Fruit fly (Drosophila melanogaster) whole organism, prepupa: Measurements from ENCODE around the gene CG7655.

Experiments used
- Blimp-1 ChIP-seq: fragments of 200-800 bp; sonication (Bioruptor generic); optimal IDR thresholded peaks from 3 replicates; lab custom pipeline; 2017; ENCODE audit warnings: missing biosample characterization, missing genetic modification characterization, mild to moderate bottlenecking, moderate library complexity, missing genetic modification reagents
- CG10669 ChIP-seq: fragments of 200-800 bp; sonication (Bioruptor generic); optimal IDR thresholded peaks from 3 replicates; lab custom pipeline; 2018; ENCODE audit warnings: missing biosample characterization, mild to moderate bottlenecking, missing genetic modification characterization, moderate library complexity
- CG11762 ChIP-seq: fragments of 200-800 bp; sonication (Bioruptor generic); optimal IDR thresholded peaks from 3 replicates; lab custom pipeline; 2016; ENCODE audit warnings: missing biosample characterization, missing genetic modification characterization; ENCODE audit not compliant: insufficient read depth
- CG6792 ChIP-seq: fragments of 200-800 bp; sonication (Bioruptor generic); optimal IDR thresholded peaks from 3 replicates; lab custom pipeline; 2016; ENCODE audit warnings: missing biosample characterization, missing genetic modification characterization
- CG6808 ChIP-seq: fragments of 200-800 bp; sonication (Bioruptor generic); optimal IDR thresholded peaks from 3 replicates; lab custom pipeline; 2017; ENCODE audit warnings: missing biosample characterization, missing genetic modification characterization, mild to moderate bottlenecking, moderate library complexity, missing genetic modification reagents
- CG6854 ChIP-seq: fragments of 200-800 bp; sonication (Bioruptor generic); optimal IDR thresholded peaks from 2 replicates; lab custom pipeline; 2017; ENCODE audit warnings: missing biosample characterization, mild to moderate bottlenecking, missing genetic modification characterization
- Gug ChIP-seq: fragments of 200-800 bp; sonication (Bioruptor generic); IDR thresholded peaks from 2 replicates; pipeline ENCODE4 v1.3.6; 2022; ENCODE audit warnings: missing biosample characterization, missing genetic modification characterization
- Hr4 ChIP-seq: fragments of 200-800 bp; sonication (Bioruptor generic); optimal IDR thresholded peaks from 3 replicates; lab custom pipeline; 2016; ENCODE audit warnings: missing biosample characterization, missing genetic modification characterization
- eg ChIP-seq: fragments of 200-800 bp; sonication (Bioruptor generic); IDR thresholded peaks from 3 replicates; pipeline ENCODE4 v1.3.6; 2022; ENCODE audit warnings: missing biosample characterization, missing genetic modification characterization
- pdm3 ChIP-seq: fragments of 200-800 bp; sonication (Bioruptor generic); optimal IDR thresholded peaks from 3 replicates; lab custom pipeline; 2016; ENCODE audit warnings: missing biosample characterization, missing genetic modification characterization
- ss ChIP-seq, 2 experiments: fragments of 200-800 bp; sonication (Bioruptor generic); optimal IDR thresholded peaks; 2 replicates in 1 of 2; 3 replicates in 1 of 2; lab custom pipeline; 2017 to 2018; ENCODE audit warnings: mild to moderate bottlenecking in 2 of 2, missing biosample characterization in 2 of 2, missing genetic modification characterization in 2 of 2, moderate library complexity in 1 of 2

- TF ChIP-seq CG6808 (GFP tag; lab: Kevin White, UChicago): no peak
- no peak for TF ChIP-seq CG6854
- no peak for TF ChIP-seq CG6792 (GFP tag; lab: Kevin White, UChicago)
- TF ChIP-seq pdm3: no peak
- no peak for TF ChIP-seq Gug (GFP tag; lab: Robert Waterston, UW)
- TF ChIP-seq CG11762: no peak
- TF ChIP-seq CG10669 (GFP tag; lab: Kevin White, UChicago): no peak
- TF ChIP-seq Blimp-1 (GFP tag; lab: Kevin White, UChicago): no peak
- no peak for TF ChIP-seq Hr4 (GFP tag; lab: Kevin White, UChicago)
- no peak for TF ChIP-seq ss (GFP tag; optimal IDR thresholded peaks at IDR 0.05; lab: Kevin White, UChicago)
- TF ChIP-seq eg (GFP tag; lab: Robert Waterston, UW): no peak
Observed at dm6 chr3R:17707799-17708198, 25.3 kb downstream of the CG7655 start.
